Worm (Caenorhabditis elegans) whole organism, mixed stage, embryonic: ENCODE results near the gene old-2.

Source experiments
- elt-1 ChIP-seq: sonication (generic microtip); optimal IDR thresholded peaks from 2 replicates; lab custom pipeline; 2017; ENCODE audit warnings: missing genetic modification characterization, mild to moderate bottlenecking, missing compliant biosample characterization, antibody characterized with exemption, moderate library complexity, borderline replicate concordance; ENCODE audit not compliant: insufficient read depth
- lin-13 ChIP-seq: fragments of 150-350 bp; optimal IDR thresholded peaks from 2 replicates; lab custom pipeline; 2014; ENCODE audit warnings: missing biosample characterization, missing genetic modification characterization
- lsy-2 ChIP-seq: fragments of 150-350 bp; optimal IDR thresholded peaks from 2 replicates; lab custom pipeline; 2014; ENCODE audit warnings: missing biosample characterization, missing genetic modification characterization
- mls-2 ChIP-seq: sonication (generic microtip); optimal IDR thresholded peaks from 2 replicates; lab custom pipeline; 2016; ENCODE audit warnings: mild to moderate bottlenecking, missing genetic modification characterization, moderate library complexity, missing compliant biosample characterization
- nhr-28 ChIP-seq: fragments of 150-350 bp; optimal IDR thresholded peaks from 2 replicates; lab custom pipeline; 2014; ENCODE audit warnings: missing biosample characterization, missing genetic modification characterization
- pha-4 ChIP-seq: fragments of 150-350 bp; optimal IDR thresholded peaks from 2 replicates; lab custom pipeline; 2018; ENCODE audit warnings: missing biosample characterization, missing genetic modification reagents, missing genetic modification characterization
- tbx-8 ChIP-seq: fragments of 200-800 bp; sonication (Bioruptor generic); optimal IDR thresholded peaks from 2 replicates; lab custom pipeline; 2018; ENCODE audit warnings: mild to moderate bottlenecking, missing genetic modification characterization, moderate library complexity, missing compliant biosample characterization

ce11 chrII:9872961-9873360 is 23.6 kb upstream of the old-2 start, which contains the start of gene chil-8:
- TF ChIP-seq mls-2 (tag; lab: Kevin White, UChicago) (no peak), nhr-28 (tag; lab: Kevin White, UChicago) (no peak), tbx-8 (GFP tag; lab: Kevin White, UChicago) (no peak), lsy-2 (tag; lab: Kevin White, UChicago) (no peak), elt-1 (tag; lab: Kevin White, UChicago) (no peak), pha-4 (tag; lab: Kevin White, UChicago) (no peak), lin-13 (tag; lab: Kevin White, UChicago) (no peak)
